Worm (Caenorhabditis elegans) whole organism, midembryonic: ENCODE data around the gene E04F6.4.

ENCODE experiments used
- T22C8.4 ChIP-seq: fragments of 200-800 bp; sonication (Bioruptor generic); IDR thresholded peaks from 2 replicates; pipeline ENCODE4 v1.3.6; 2022; ENCODE audit warnings: missing genetic modification characterization, missing compliant biosample characterization
- cog-1 ChIP-seq: sonication (generic microtip); optimal IDR thresholded peaks from 2 replicates; lab custom pipeline; 2016; ENCODE audit warnings: missing genetic modification characterization, missing compliant biosample characterization
- flt-1 ChIP-seq: fragments of 200-800 bp; sonication (Bioruptor generic); IDR thresholded peaks from 2 replicates; pipeline ENCODE4 v1.3.6; 2022; ENCODE audit warnings: missing genetic modification characterization, missing compliant biosample characterization
- klf-2 ChIP-seq: fragments of 200-800 bp; sonication (Bioruptor generic); conservative IDR thresholded peaks from 2 replicates; pipeline ENCODE4 v1.3.6; 2022; ENCODE audit warnings: missing genetic modification reagents, missing genetic modification characterization, missing compliant biosample characterization
- med-1 ChIP-seq: sonication (generic microtip); optimal IDR thresholded peaks from 2 replicates; lab custom pipeline; 2017; ENCODE audit warnings: missing genetic modification characterization, mild to moderate bottlenecking, missing compliant biosample characterization, antibody characterized with exemption, missing genetic modification reagents; ENCODE audit not compliant: insufficient read depth
- ref-1 ChIP-seq: fragments of 200-800 bp; sonication (Bioruptor generic); conservative IDR thresholded peaks from 2 replicates; pipeline ENCODE4 v1.3.6; 2022; ENCODE audit warnings: missing genetic modification reagents, missing genetic modification characterization, missing compliant biosample characterization
- tab-1 ChIP-seq: fragments of 200-800 bp; sonication (Bioruptor generic); IDR thresholded peaks from 2 replicates; pipeline ENCODE4 v1.3.6; 2022; ENCODE audit warnings: missing genetic modification characterization, missing compliant biosample characterization
- ztf-23 ChIP-seq: fragments of 200-800 bp; sonication (Bioruptor generic); IDR thresholded peaks from 2 replicates; pipeline ENCODE4 v1.3.6; 2022; ENCODE audit warnings: missing genetic modification reagents, missing genetic modification characterization, missing compliant biosample characterization
- ztf-29 ChIP-seq: fragments of 200-800 bp; sonication (Bioruptor generic); IDR thresholded peaks from 2 replicates; pipeline ENCODE4 v1.3.6; 2022; ENCODE audit warnings: missing genetic modification reagents, missing genetic modification characterization, missing compliant biosample characterization

Gene E04F6.4

DNA sequence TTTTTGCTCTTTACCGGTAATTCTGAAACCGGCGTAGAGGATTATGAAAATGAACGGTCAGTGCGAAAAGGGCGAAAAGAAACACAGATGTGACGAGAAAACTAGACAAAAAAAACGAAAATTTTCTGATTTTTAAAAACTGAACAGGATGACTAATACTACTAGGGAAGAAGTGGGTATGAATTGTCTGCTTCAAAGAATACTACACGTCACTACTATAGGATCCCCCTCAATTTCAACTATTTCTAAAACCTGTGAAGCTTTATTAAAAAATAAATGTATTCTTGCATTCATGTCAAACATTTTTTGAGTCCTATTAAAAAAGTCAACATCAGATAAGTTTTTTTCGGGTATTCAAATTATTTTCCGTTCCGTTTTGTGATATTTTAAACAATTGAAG, 34.9 kb downstream of the E04F6.4 start:
- no peak for TF ChIP-seq ref-1 (GFP tag; lab: Robert Waterston, UW)
- TF ChIP-seq klf-2 (GFP tag; lab: Robert Waterston, UW): no peak
- TF ChIP-seq flt-1 (GFP tag; lab: Robert Waterston, UW): no peak
- no peak for TF ChIP-seq T22C8.4 (GFP tag; lab: Robert Waterston, UW)
- no peak for TF ChIP-seq ztf-23 (GFP tag; lab: Robert Waterston, UW)
- TF ChIP-seq tab-1 (GFP tag; lab: Robert Waterston, UW): no peak

DNA sequence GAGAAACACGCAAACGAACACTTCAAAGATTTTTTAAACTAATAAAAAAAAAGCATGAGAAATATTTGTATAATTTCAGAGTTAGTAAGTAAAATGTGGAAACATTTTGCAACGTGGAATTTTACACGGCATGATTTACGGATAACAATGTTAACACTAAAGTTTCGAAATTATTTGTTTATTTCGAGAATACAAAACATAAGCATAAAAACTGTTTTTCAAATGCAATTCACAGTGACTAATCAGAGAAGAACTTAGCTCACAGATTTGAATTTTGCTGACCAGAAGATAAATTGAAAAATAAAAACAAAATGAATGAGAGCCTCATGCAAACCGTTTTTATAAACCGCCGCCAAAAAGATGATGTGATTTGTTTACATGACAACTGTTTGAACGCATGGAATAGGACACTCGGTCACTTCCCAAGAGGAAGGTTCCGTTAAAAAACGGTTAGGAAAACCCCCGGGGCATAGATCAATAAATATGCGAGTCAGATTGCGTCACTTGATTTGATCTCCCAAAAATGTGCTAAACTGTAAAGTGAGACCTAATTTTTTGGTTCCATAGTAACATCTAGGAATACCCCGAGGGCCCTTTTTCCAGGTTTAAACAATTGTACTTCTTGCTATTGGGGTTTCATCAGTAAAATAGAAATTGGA, 36.8 kb downstream of the E04F6.4 start, which contains the start of gene clh-3:
TSS of gene clh-3 (minus strand) at position 51 of the 659 bp plus-strand sequence.
- TF ChIP-seq tab-1 (GFP tag; lab: Robert Waterston, UW) (no peak), ztf-23 (GFP tag; lab: Robert Waterston, UW) (no peak), med-1 (no peak), ref-1 (GFP tag; lab: Robert Waterston, UW) (no peak), flt-1 (GFP tag; lab: Robert Waterston, UW) (no peak), ztf-29 (GFP tag; lab: Robert Waterston, UW) (no peak), cog-1 (no peak), klf-2 (GFP tag; lab: Robert Waterston, UW) (no peak), T22C8.4 (GFP tag; lab: Robert Waterston, UW) (no peak)

DNA sequence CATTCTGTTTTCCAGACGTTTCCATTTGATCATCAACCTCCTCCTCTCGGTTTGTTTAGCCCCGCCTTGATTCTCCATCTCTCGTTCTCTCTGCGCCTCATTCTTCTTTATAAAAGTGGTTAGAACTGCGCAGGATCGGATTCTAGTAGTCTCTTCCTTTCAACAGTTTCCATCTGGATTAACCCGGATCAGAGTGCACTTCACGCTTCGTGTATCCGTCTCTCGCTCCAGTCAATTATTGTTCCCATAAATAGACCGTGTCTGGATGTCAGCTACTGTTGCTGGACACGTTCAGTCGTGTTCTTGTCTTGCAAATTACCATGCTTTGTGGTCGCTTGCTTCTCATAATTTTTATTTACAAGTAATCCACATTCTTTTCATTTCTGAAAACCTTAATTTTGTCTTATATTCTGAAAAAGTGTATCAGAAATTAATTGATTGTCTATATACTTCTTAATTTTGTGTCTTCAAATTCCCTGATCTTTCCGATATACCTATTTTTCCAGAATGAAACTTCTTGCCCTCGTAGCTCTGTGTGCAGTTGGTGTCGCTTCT, 39.5 kb downstream of the E04F6.4 start, which contains the start of gene F32A5.4:
TSS of gene F32A5.4 (plus strand) at position 505 of the 555 bp plus-strand sequence.
- TF ChIP-seq flt-1 (GFP tag; lab: Robert Waterston, UW): no peak
- no peak for TF ChIP-seq T22C8.4 (GFP tag; lab: Robert Waterston, UW)
- no peak for TF ChIP-seq ztf-23 (GFP tag; lab: Robert Waterston, UW)
- no peak for TF ChIP-seq ref-1 (GFP tag; lab: Robert Waterston, UW)
- no peak for TF ChIP-seq klf-2 (GFP tag; lab: Robert Waterston, UW)
- no peak for TF ChIP-seq ztf-29 (GFP tag; lab: Robert Waterston, UW)
- no peak for TF ChIP-seq med-1

DNA sequence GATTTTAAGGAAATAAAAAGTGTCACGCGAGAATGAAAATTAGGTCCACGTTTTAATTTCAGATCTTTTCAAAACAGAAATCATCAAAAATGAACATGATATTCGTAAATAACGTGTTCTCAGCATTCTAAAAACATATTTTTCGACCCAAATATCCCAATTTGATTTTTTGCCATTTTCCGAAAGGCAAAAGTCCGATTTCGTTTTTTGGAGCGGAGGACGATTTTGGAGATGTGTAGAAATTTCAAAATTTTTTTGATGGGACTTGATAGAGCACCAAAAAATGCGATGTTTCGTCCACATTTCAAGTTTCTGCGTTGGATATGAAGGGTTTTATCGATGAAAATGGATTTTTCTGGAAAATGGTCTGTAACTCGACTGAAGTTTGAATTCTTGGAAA, 41.5 kb downstream of the E04F6.4 start:
- TF ChIP-seq ztf-29 (GFP tag; lab: Robert Waterston, UW) (no peak), ref-1 (GFP tag; lab: Robert Waterston, UW) (no peak), med-1 (no peak), tab-1 (GFP tag; lab: Robert Waterston, UW) (no peak), klf-2 (GFP tag; lab: Robert Waterston, UW) (no peak), ztf-23 (GFP tag; lab: Robert Waterston, UW) (no peak), T22C8.4 (GFP tag; lab: Robert Waterston, UW) (no peak)

DNA sequence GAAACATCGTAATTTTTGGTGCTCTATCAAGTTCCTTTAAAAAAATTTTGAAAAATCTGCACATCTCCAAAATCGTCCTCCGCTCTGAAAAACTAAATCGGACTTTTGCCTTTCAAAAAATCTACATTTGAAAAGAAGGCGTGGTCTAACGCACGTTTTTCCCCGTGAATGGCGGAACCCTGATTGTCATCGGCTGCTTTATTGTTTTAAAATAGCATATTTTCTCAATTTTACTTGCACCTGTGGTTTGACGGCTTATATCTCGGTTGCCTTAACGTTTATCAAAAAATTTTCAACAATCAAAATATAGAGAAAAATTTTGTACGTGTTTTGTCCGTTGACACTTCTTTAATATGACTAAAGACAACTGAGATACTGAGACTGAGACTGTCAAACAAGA, 42.7 kb downstream of the E04F6.4 start:
- TF ChIP-seq tab-1 (GFP tag; lab: Robert Waterston, UW) (no peak), ztf-29 (GFP tag; lab: Robert Waterston, UW) (no peak), ztf-23 (GFP tag; lab: Robert Waterston, UW) (no peak), klf-2 (GFP tag; lab: Robert Waterston, UW) (no peak), med-1 (no peak), ref-1 (GFP tag; lab: Robert Waterston, UW) (no peak)

DNA sequence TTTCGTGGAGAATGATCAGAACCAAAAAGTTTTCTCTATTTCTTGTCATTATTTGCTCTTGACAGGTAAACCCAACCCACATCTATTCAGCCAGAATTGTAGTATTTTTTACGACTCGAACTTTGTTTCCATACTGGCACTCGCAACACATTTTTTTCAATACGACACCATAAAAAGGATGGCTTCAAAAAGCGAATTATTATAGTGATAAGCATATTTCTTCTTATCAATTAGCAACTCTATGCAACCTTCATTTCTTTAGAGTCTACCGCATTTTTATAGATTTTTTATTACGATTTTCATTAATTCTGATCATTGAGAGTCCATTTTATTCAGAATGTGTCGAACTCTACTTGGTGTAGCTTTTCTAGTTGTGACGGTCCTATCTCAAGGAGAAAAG, 43.3 kb downstream of the E04F6.4 start, which contains the start of gene ctsa-3.1:
TSS of gene ctsa-3.1 (plus strand) at position 337 of the 400 bp plus-strand sequence.
- TF ChIP-seq ztf-29 (GFP tag; lab: Robert Waterston, UW) (no peak), klf-2 (GFP tag; lab: Robert Waterston, UW) (no peak), ref-1 (GFP tag; lab: Robert Waterston, UW) (no peak), T22C8.4 (GFP tag; lab: Robert Waterston, UW) (no peak), tab-1 (GFP tag; lab: Robert Waterston, UW) (no peak), flt-1 (GFP tag; lab: Robert Waterston, UW) (no peak), med-1 (no peak), ztf-23 (GFP tag; lab: Robert Waterston, UW) (no peak), cog-1 (no peak)

DNA sequence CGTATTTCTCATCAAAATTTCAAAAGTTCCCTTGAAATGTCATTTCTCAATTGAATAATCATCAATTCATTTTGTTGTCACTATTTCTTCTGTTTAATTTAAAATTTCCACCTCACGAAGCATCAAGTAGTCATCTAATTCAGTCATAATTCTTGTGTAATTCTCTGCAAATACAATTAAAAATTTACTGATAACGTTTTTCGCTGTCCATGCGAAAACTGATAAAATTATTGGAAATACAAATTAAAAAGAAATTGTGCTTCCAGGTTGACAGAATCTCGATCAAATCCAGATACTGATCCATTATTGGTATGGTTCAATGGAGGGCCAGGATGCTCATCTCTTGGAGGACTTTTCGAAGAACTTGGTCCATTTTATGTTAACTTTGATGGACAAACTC, 44.1 kb downstream of the E04F6.4 start:
- TF ChIP-seq med-1 (no peak), cog-1 (no peak), flt-1 (GFP tag; lab: Robert Waterston, UW) (no peak), T22C8.4 (GFP tag; lab: Robert Waterston, UW) (no peak), ref-1 (GFP tag; lab: Robert Waterston, UW) (no peak), tab-1 (GFP tag; lab: Robert Waterston, UW) (no peak), ztf-23 (GFP tag; lab: Robert Waterston, UW) (no peak), klf-2 (GFP tag; lab: Robert Waterston, UW) (no peak)

DNA sequence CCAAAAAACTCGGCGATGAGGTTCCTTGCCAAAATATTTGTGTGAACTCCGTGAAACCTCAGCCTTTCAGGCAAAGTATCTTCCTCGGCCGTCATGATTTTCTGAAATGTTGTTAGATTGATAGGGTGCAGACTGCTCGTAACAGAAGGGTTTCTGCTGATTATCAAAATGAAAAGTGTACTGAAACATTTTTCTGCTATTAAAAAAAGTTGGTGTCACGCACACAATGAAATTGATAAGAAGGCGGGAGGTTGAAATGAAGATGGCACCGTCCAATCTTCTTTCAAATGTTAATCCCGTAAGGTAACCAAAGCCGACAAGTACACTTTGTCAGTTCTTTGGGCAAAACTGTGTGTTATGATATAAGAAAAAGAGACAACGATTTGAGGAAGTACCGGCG, 47.7 kb downstream of the E04F6.4 start:
- TF ChIP-seq T22C8.4 (GFP tag; lab: Robert Waterston, UW) (no peak), flt-1 (GFP tag; lab: Robert Waterston, UW) (no peak), ztf-23 (GFP tag; lab: Robert Waterston, UW) (no peak), ztf-29 (GFP tag; lab: Robert Waterston, UW) (no peak), ref-1 (GFP tag; lab: Robert Waterston, UW) (no peak), med-1 (no peak), tab-1 (GFP tag; lab: Robert Waterston, UW) (no peak), klf-2 (GFP tag; lab: Robert Waterston, UW) (no peak), cog-1 (no peak)

DNA sequence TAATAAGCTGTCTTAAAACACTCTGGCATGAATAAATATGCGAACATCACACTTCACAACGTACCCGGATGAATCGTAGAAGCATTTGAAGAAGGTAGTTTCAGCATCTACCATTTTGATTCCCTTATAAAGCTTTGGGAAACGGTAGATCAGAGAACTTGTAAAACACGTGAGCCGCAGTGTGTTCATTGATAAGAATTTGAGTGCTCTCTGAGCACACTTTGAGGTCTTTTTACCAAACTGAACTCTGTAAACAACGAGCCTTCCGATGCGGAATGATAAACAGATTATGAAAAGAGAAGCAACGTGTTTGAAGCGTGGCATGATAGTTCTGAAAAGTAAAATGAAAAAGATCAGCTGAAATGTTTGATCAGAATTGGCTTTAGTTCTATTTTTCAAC, 49.0 kb downstream of the E04F6.4 start, which contains the start of gene aqp-1:
TSS of gene aqp-1 (minus strand) at position 102 of the 400 bp plus-strand sequence.
- TF ChIP-seq flt-1 (GFP tag; lab: Robert Waterston, UW) (no peak), cog-1 (no peak), tab-1 (GFP tag; lab: Robert Waterston, UW) (no peak), T22C8.4 (GFP tag; lab: Robert Waterston, UW) (no peak), klf-2 (GFP tag; lab: Robert Waterston, UW) (no peak), ref-1 (GFP tag; lab: Robert Waterston, UW) (no peak), ztf-23 (GFP tag; lab: Robert Waterston, UW) (no peak), ztf-29 (GFP tag; lab: Robert Waterston, UW) (no peak), med-1 (no peak)
